Worm (Caenorhabditis elegans) whole organism, L3 larva: ENCODE results near the gene dnj-17.

Source experiments
- R02D3.7 ChIP-seq: fragments of 150-350 bp; optimal IDR thresholded peaks from 2 replicates; lab custom pipeline; 2014; ENCODE audit warnings: missing biosample characterization, missing genetic modification characterization
- ZK546.5 ChIP-seq: sonication (generic microtip); optimal IDR thresholded peaks from 2 replicates; lab custom pipeline; 2017; ENCODE audit warnings: missing biosample characterization, missing genetic modification characterization
- aly-2 ChIP-seq: fragments of 150-350 bp; optimal IDR thresholded peaks from 2 replicates; lab custom pipeline; 2014; ENCODE audit warnings: missing biosample characterization, missing genetic modification characterization
- ama-1 ChIP-seq: fragments of 150-350 bp; optimal IDR thresholded peaks from 2 replicates; lab custom pipeline; 2018
- ceh-16 ChIP-seq: sonication (generic microtip); optimal IDR thresholded peaks from 2 replicates; lab custom pipeline; 2017; ENCODE audit warnings: missing biosample characterization, missing genetic modification characterization
- ceh-28 ChIP-seq: fragments of 150-350 bp; optimal IDR thresholded peaks from 2 replicates; lab custom pipeline; 2014; ENCODE audit warnings: missing biosample characterization, missing genetic modification reagents, missing genetic modification characterization
- ceh-82 ChIP-seq: fragments of 150-350 bp; optimal IDR thresholded peaks from 2 replicates; lab custom pipeline; 2014; ENCODE audit warnings: missing biosample characterization, missing genetic modification characterization
- daf-12 ChIP-seq: fragments of 150-350 bp; optimal IDR thresholded peaks from 2 replicates; lab custom pipeline; 2014; ENCODE audit warnings: missing biosample characterization, missing genetic modification reagents, missing genetic modification characterization
- egl-27 ChIP-seq: sonication (generic microtip); optimal IDR thresholded peaks from 4 replicates; lab custom pipeline; 2017; ENCODE audit warnings: missing biosample characterization, missing genetic modification reagents, missing genetic modification characterization
- egl-5 ChIP-seq: fragments of 150-350 bp; optimal IDR thresholded peaks from 2 replicates; lab custom pipeline; 2017; ENCODE audit warnings: missing biosample characterization, missing genetic modification reagents, missing genetic modification characterization, inconsistent platforms
- elt-1 ChIP-seq: fragments of 150-350 bp; optimal IDR thresholded peaks from 2 replicates; lab custom pipeline; 2014; ENCODE audit warnings: missing biosample characterization, missing genetic modification characterization
- elt-3 ChIP-seq, 3 experiments: fragments of 150-350 bp in 1 of 3; sonication (generic microtip) in 2 of 3; optimal IDR thresholded peaks; 2 replicates in 2 of 3; 4 replicates in 1 of 3; lab custom pipeline; 2014 to 2017; ENCODE audit warnings: missing biosample characterization in 3 of 3, missing genetic modification characterization in 3 of 3
- eor-1 ChIP-seq, 2 experiments: fragments of 150-350 bp; optimal IDR thresholded peaks; 2 replicates each; lab custom pipeline; 2014 to 2018; ENCODE audit warnings: missing biosample characterization in 2 of 2, missing genetic modification characterization in 2 of 2
- fkh-10 ChIP-seq: sonication (generic microtip); optimal IDR thresholded peaks from 2 replicates; lab custom pipeline; 2017; ENCODE audit warnings: missing biosample characterization, missing genetic modification reagents, missing genetic modification characterization
- fkh-2 ChIP-seq: fragments of 150-350 bp; optimal IDR thresholded peaks from 2 replicates; lab custom pipeline; 2014; ENCODE audit warnings: missing biosample characterization, missing genetic modification reagents, missing genetic modification characterization
- hmg-11 ChIP-seq: sonication (generic microtip); optimal IDR thresholded peaks from 2 replicates; lab custom pipeline; 2016; ENCODE audit warnings: missing genetic modification characterization, missing compliant biosample characterization
- jun-1 ChIP-seq: fragments of 150-350 bp; optimal IDR thresholded peaks from 2 replicates; lab custom pipeline; 2014; ENCODE audit warnings: missing biosample characterization, missing genetic modification reagents, missing genetic modification characterization
- lin-15B ChIP-seq: fragments of 150-350 bp; optimal IDR thresholded peaks from 2 replicates; lab custom pipeline; 2014; ENCODE audit warnings: missing biosample characterization, missing genetic modification characterization
- lin-39 ChIP-seq: fragments of 150-350 bp; optimal IDR thresholded peaks from 2 replicates; lab custom pipeline; 2018; ENCODE audit warnings: missing biosample characterization, missing genetic modification reagents, missing genetic modification characterization
- lsy-12 ChIP-seq: sonication (generic microtip); optimal IDR thresholded peaks from 2 replicates; lab custom pipeline; 2016; ENCODE audit warnings: mild to moderate bottlenecking, missing genetic modification characterization, missing compliant biosample characterization
- mdl-1 ChIP-seq: fragments of 150-350 bp; optimal IDR thresholded peaks from 2 replicates; lab custom pipeline; 2014; ENCODE audit warnings: missing biosample characterization, missing genetic modification characterization
- nfya-1 ChIP-seq: sonication (generic microtip); optimal IDR thresholded peaks from 2 replicates; lab custom pipeline; 2017; ENCODE audit warnings: missing genetic modification characterization, mild to moderate bottlenecking, missing compliant biosample characterization, antibody characterized with exemption, moderate library complexity; ENCODE audit not compliant: insufficient read depth
- nhr-11 ChIP-seq: fragments of 150-350 bp; optimal IDR thresholded peaks from 2 replicates; lab custom pipeline; 2014; ENCODE audit warnings: missing biosample characterization, missing genetic modification characterization
- nhr-23 ChIP-seq: fragments of 150-350 bp; optimal IDR thresholded peaks from 2 replicates; lab custom pipeline; 2014; ENCODE audit warnings: missing biosample characterization, missing genetic modification reagents, missing genetic modification characterization
- nhr-25 ChIP-seq: sonication (generic microtip); optimal IDR thresholded peaks from 2 replicates; lab custom pipeline; 2017; ENCODE audit warnings: missing biosample characterization, missing genetic modification characterization
- nhr-28 ChIP-seq: fragments of 150-350 bp; optimal IDR thresholded peaks from 2 replicates; lab custom pipeline; 2014; ENCODE audit warnings: missing biosample characterization, missing genetic modification characterization
- nhr-43 ChIP-seq: sonication (generic microtip); optimal IDR thresholded peaks from 2 replicates; lab custom pipeline; 2016; ENCODE audit warnings: mild to moderate bottlenecking, missing genetic modification characterization, missing compliant biosample characterization; ENCODE audit not compliant: poor library complexity, severe bottlenecking
- nhr-67 ChIP-seq: fragments of 150-350 bp; optimal IDR thresholded peaks from 2 replicates; lab custom pipeline; 2014; ENCODE audit warnings: missing biosample characterization, missing genetic modification characterization
- nhr-77 ChIP-seq: fragments of 150-350 bp; optimal IDR thresholded peaks from 2 replicates; lab custom pipeline; 2014; ENCODE audit warnings: missing biosample characterization, missing genetic modification characterization
- pha-4 ChIP-seq: fragments of 150-350 bp; optimal IDR thresholded peaks from 2 replicates; lab custom pipeline; 2014; ENCODE audit warnings: missing biosample characterization, missing genetic modification reagents, missing genetic modification characterization
- pqm-1 ChIP-seq: fragments of 150-350 bp; optimal IDR thresholded peaks from 2 replicates; lab custom pipeline; 2017; ENCODE audit warnings: missing biosample characterization, missing genetic modification characterization, inconsistent platforms
- sea-2 ChIP-seq: fragments of 150-350 bp; sonication (generic microtip); optimal IDR thresholded peaks from 4 replicates; lab custom pipeline; 2014; ENCODE audit warnings: missing biosample characterization, missing genetic modification reagents, missing genetic modification characterization
- skn-1 ChIP-seq: fragments of 150-350 bp; optimal IDR thresholded peaks from 2 replicates; lab custom pipeline; 2014; ENCODE audit warnings: missing biosample characterization, missing genetic modification characterization
- snpc-4 ChIP-seq: fragments of 150-350 bp; optimal IDR thresholded peaks from 2 replicates; lab custom pipeline; 2014; ENCODE audit warnings: missing biosample characterization, missing genetic modification characterization
- unc-39 ChIP-seq: sonication (generic microtip); optimal IDR thresholded peaks from 4 replicates; lab custom pipeline; 2017; ENCODE audit warnings: missing biosample characterization, missing genetic modification characterization
- unc-62 ChIP-seq: fragments of 150-350 bp; sonication (generic microtip); optimal IDR thresholded peaks from 4 replicates; lab custom pipeline; 2014; ENCODE audit warnings: missing biosample characterization, missing genetic modification reagents, missing genetic modification characterization
- ztf-11 ChIP-seq: fragments of 150-350 bp; optimal IDR thresholded peaks from 2 replicates; lab custom pipeline; 2014; ENCODE audit warnings: missing biosample characterization, missing genetic modification characterization
- ztf-4 ChIP-seq: fragments of 150-350 bp; optimal IDR thresholded peaks from 2 replicates; lab custom pipeline; 2014; ENCODE audit warnings: missing biosample characterization, missing genetic modification characterization

The dnj-17 gene

ce11 chrIII:13430162-13430561 is 37.0 kb upstream of the dnj-17 start, which contains the start of gene trf-1:
Gene trf-1 (plus strand): TSS chrIII:13430462.
- TF ChIP-seq R02D3.7 (tag; lab: Kevin White, UChicago): no peak
- TF ChIP-seq skn-1 (tag; lab: Kevin White, UChicago): no peak
- no peak for TF ChIP-seq ztf-11 (tag; lab: Kevin White, UChicago)
- no peak for TF ChIP-seq nfya-1 (tag; lab: Kevin White, UChicago)
- TF ChIP-seq daf-12 (tag; lab: Kevin White, UChicago): no peak
- TF ChIP-seq ztf-4 (tag; lab: Kevin White, UChicago): no peak
- no peak for TF ChIP-seq aly-2
- TF ChIP-seq ceh-28 (tag; lab: Kevin White, UChicago): no peak
- TF ChIP-seq sea-2 (GFP tag; lab: Kevin White, UChicago): no peak
- TF ChIP-seq nhr-23 (tag; lab: Kevin White, UChicago): no peak
- TF ChIP-seq egl-5 (tag; lab: Kevin White, UChicago): no peak
- TF ChIP-seq jun-1: no peak
- no peak for TF ChIP-seq nhr-77
- TF ChIP-seq ZK546.5 (tag; lab: Kevin White, UChicago): no peak
- no peak for TF ChIP-seq unc-62 (GFP tag; lab: Kevin White, UChicago)

ce11 chrIII:13429668-13430067 is 36.5 kb upstream of the dnj-17 start, which contains the start of gene bli-5:
Gene bli-5 (minus strand): TSS chrIII:13429768.
- no peak for TF ChIP-seq ceh-82 (tag; lab: Kevin White, UChicago)
- TF ChIP-seq ZK546.5 (tag; lab: Kevin White, UChicago): no peak
- TF ChIP-seq nhr-25 (tag; lab: Kevin White, UChicago): no peak
- no peak for TF ChIP-seq lsy-12 (tag; lab: Kevin White, UChicago)
- TF ChIP-seq nhr-23 (tag; lab: Kevin White, UChicago): no peak
- no peak for TF ChIP-seq aly-2
- TF ChIP-seq skn-1 (tag; lab: Kevin White, UChicago): no peak
- no peak for TF ChIP-seq nhr-11 (tag; lab: Kevin White, UChicago)
- no peak for TF ChIP-seq fkh-2
- TF ChIP-seq R02D3.7 (tag; lab: Kevin White, UChicago): no peak
- TF ChIP-seq egl-27 (tag; lab: Kevin White, UChicago): no peak
- TF ChIP-seq nhr-43 (tag; lab: Kevin White, UChicago): no peak
- TF ChIP-seq snpc-4 (tag; lab: Kevin White, UChicago): no peak
- TF ChIP-seq unc-39 (tag; lab: Kevin White, UChicago): no peak
- TF ChIP-seq egl-5 (tag; lab: Kevin White, UChicago): no peak
- no peak for TF ChIP-seq nhr-28 (tag; lab: Kevin White, UChicago)

ce11 chrIII:13427817-13428216 is 34.7 kb upstream of the dnj-17 start:
- peak; percentile 37 for TF ChIP-seq ama-1 (lab: Kevin White, UChicago)
- TF ChIP-seq eor-1 (tag; optimal IDR thresholded peaks at IDR 0.05; lab: Kevin White, UChicago): no peak

- TF ChIP-seq nhr-28 (tag; lab: Kevin White, UChicago): no peak
- TF ChIP-seq elt-1 (tag; lab: Kevin White, UChicago): no peak
- no peak for TF ChIP-seq ama-1 (lab: Kevin White, UChicago)
- TF ChIP-seq lin-15B: peak; percentile 28
- TF ChIP-seq hmg-11 (tag; lab: Kevin White, UChicago): peak; percentile 67
- TF ChIP-seq nfya-1 (tag; lab: Kevin White, UChicago): peak; percentile 46
- no peak for TF ChIP-seq R02D3.7 (tag; lab: Kevin White, UChicago)
Measured at ce11 chrIII:13426036-13426435, 32.9 kb upstream of the dnj-17 start, which contains the start of gene cope-1. Gene cope-1 (plus strand): TSS chrIII:13426264.

- TF ChIP-seq nhr-25 (tag; lab: Kevin White, UChicago) (peak; percentile 54), lin-15B (peak; percentile 81), nhr-11 (tag; lab: Kevin White, UChicago) (no peak), nhr-23 (tag; lab: Kevin White, UChicago) (peak; percentile 82), nhr-67 (no peak), elt-3 (tag; optimal IDR thresholded peaks at IDR 0.05; lab: Kevin White, UChicago) (peak in 1 of 3 experiments; percentile 6), lin-39 (tag; lab: Kevin White, UChicago) (no peak), daf-12 (tag; lab: Kevin White, UChicago) (no peak), ceh-16 (tag; lab: Kevin White, UChicago) (no peak), ama-1 (lab: Kevin White, UChicago) (no peak), mdl-1 (tag; lab: Kevin White, UChicago) (no peak), ZK546.5 (tag; lab: Kevin White, UChicago) (no peak), skn-1 (tag; lab: Kevin White, UChicago) (peak; percentile 29), nfya-1 (tag; lab: Kevin White, UChicago) (peak; percentile 70), ceh-82 (tag; lab: Kevin White, UChicago) (no peak), snpc-4 (tag; lab: Kevin White, UChicago) (no peak), pqm-1 (tag; lab: Kevin White, UChicago) (peak; percentile 70), pha-4 (tag; lab: Kevin White, UChicago) (peak; percentile 79), fkh-10 (GFP tag; lab: Kevin White, UChicago) (no peak), lsy-12 (tag; lab: Kevin White, UChicago) (no peak), ceh-28 (tag; lab: Kevin White, UChicago) (peak; percentile 71)
Measured at ce11 chrIII:13423414-13423813, 30.3 kb upstream of the dnj-17 start, which contains the start of gene exo-1. Gene exo-1 (plus strand): TSS chrIII:13423514.
